Worm (Caenorhabditis elegans) whole organism, L4 larva: ENCODE data around the gene wago-4.

Experiments
- aly-2 ChIP-seq: sonication (generic microtip); optimal IDR thresholded peaks from 2 replicates; lab custom pipeline; 2018; ENCODE audit warnings: missing biosample characterization, missing genetic modification characterization
- dpl-1 ChIP-seq: fragments of 150-350 bp; optimal IDR thresholded peaks from 2 replicates; lab custom pipeline; 2014; ENCODE audit warnings: missing biosample characterization, missing genetic modification reagents, missing genetic modification characterization
- jun-1 ChIP-seq: fragments of 150-350 bp; optimal IDR thresholded peaks from 2 replicates; lab custom pipeline; 2014; ENCODE audit warnings: missing biosample characterization, missing genetic modification reagents, missing genetic modification characterization
- mdl-1 ChIP-seq, 2 experiments: fragments of 150-350 bp in 1 of 2; sonication (generic microtip) in 1 of 2; optimal IDR thresholded peaks; 2 replicates each; lab custom pipeline; 2014 to 2017; ENCODE audit warnings: missing biosample characterization in 2 of 2, missing genetic modification characterization in 2 of 2
- nhr-76 ChIP-seq: fragments of 150-350 bp; optimal IDR thresholded peaks from 2 replicates; lab custom pipeline; 2014; ENCODE audit warnings: missing biosample characterization, missing genetic modification characterization
- rbr-2 ChIP-seq: sonication (generic microtip); optimal IDR thresholded peaks from 2 replicates; lab custom pipeline; 2016; ENCODE audit warnings: missing genotype, missing genetic modification characterization, missing compliant biosample characterization
- vab-7 ChIP-seq: fragments of 200-800 bp; sonication (Bioruptor generic); IDR thresholded peaks from 2 replicates; pipeline ENCODE4 v1.3.6; 2022; ENCODE audit warnings: missing genetic modification reagents, missing genetic modification characterization, missing compliant biosample characterization
- zip-11 ChIP-seq: fragments of 200-800 bp; sonication (Bioruptor generic); IDR thresholded peaks from 2 replicates; pipeline ENCODE4 v1.3.6; 2022; ENCODE audit warnings: missing genetic modification characterization, missing compliant biosample characterization

- TF ChIP-seq rbr-2 (tag; lab: Kevin White, UChicago) (no peak), mdl-1 (tag; optimal IDR thresholded peaks at IDR 0.05; lab: Kevin White, UChicago) (no peak), vab-7 (no peak), jun-1 (tag; lab: Kevin White, UChicago) (no peak), aly-2 (tag; lab: Kevin White, UChicago) (no peak), zip-11 (GFP tag; lab: Robert Waterston, UW) (no peak), nhr-76 (tag; lab: Kevin White, UChicago) (no peak), dpl-1 (GFP tag; lab: Kevin White, UChicago) (no peak)
These were observed 46.2 kb downstream of the wago-4 start for ce11 chrII:12965589-12965988.
